Worm (Caenorhabditis elegans) whole organism, late embryonic: ENCODE measurements around the gene Y75B12B.1.

Experiments
- F13H6.1 ChIP-seq: sonication (generic microtip); optimal IDR thresholded peaks from 2 replicates; lab custom pipeline; 2016; ENCODE audit warnings: missing genetic modification characterization, missing compliant biosample characterization
- Y22D7AL.16 ChIP-seq: sonication (generic microtip); optimal IDR thresholded peaks from 2 replicates; lab custom pipeline; 2016; ENCODE audit warnings: missing genetic modification characterization, missing compliant biosample characterization
- ceh-18 ChIP-seq: sonication (generic microtip); optimal IDR thresholded peaks from 2 replicates; lab custom pipeline; 2016; ENCODE audit warnings: missing genetic modification characterization, missing compliant biosample characterization
- ceh-9 ChIP-seq: sonication (generic microtip); optimal IDR thresholded peaks from 2 replicates; lab custom pipeline; 2016; ENCODE audit warnings: mild to moderate bottlenecking, missing genetic modification characterization, inconsistent platforms, missing compliant biosample characterization
- dve-1 ChIP-seq: sonication (generic microtip); optimal IDR thresholded peaks from 2 replicates; lab custom pipeline; 2017; ENCODE audit warnings: antibody characterized with exemption, mild to moderate bottlenecking, missing genetic modification characterization, missing compliant biosample characterization

DNA sequence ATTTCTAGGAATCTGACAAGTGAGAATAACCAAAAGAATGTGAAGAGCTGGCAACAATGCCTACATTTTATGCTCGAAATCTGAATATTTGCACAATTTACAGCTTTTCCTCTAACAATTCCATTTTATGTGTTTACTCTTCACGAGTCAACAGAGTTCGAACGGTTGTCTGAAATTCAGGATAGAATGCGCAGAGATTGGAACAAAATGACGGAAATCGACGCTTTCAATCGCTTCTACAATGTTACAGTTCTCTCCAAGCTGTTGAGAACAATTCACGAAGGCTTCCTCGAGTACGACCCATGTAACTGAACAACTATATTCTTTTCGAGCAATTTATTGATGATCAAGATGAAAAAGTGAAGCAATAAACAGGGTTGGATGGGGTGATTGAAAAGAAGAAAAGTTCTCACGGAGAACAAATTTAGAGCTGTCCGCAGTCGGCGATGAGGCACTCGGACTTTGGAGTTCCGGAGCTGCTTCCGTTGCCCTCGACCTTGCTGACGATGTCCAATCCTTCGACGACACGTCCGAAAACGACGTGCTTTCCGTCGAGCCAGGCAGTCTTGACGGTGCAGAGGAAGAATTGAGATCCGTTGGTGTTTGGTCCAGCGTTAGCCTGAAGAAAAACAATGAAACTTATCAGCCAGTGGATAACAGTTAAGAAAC, 1.9 kb downstream of the Y75B12B.1 start, which contains the start of gene Y75B12B.3:
- TF ChIP-seq dve-1 (tag; lab: Kevin White, UChicago), result no peak
- TF ChIP-seq F13H6.1 (tag; lab: Kevin White, UChicago), result no peak
- no peak for TF ChIP-seq Y22D7AL.16 (tag; lab: Kevin White, UChicago)
- no peak for TF ChIP-seq ceh-9 (tag; lab: Kevin White, UChicago)
- TF ChIP-seq ceh-18 (tag; lab: Kevin White, UChicago), result no peak
